Worm (Caenorhabditis elegans): ENCODE measurements around the gene F56D6.14.

DNA sequence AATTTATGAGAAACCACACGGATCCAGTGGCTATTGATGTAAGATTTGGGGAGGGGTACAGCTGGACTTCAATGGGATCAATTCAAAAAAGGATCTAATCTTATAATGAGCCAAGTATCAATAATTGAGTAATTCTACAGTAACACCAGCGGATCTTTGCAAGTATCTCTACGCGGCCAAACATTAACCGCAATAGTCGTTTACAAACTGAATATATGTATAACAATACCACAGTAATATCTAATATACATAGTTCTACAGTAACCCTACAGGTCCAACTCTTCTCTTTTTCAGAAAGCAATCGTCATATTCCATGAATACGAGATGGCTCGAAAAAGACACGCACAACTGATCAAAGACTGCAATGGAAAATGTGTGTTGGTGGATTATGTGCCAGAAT, 25.5 kb upstream of the F56D6.14 start, which contains the start of gene F56D6.9:
- TF ChIP-seq nhr-77 (tag; optimal IDR thresholded peaks at IDR 0.05) (no peak), ztf-11 (tag; optimal IDR thresholded peaks at IDR 0.05) (no peak), unc-39 (tag; optimal IDR thresholded peaks at IDR 0.05) (no peak), ztf-4 (tag; optimal IDR thresholded peaks at IDR 0.05) (no peak), snpc-4 (tag; optimal IDR thresholded peaks at IDR 0.05) (no peak), skn-1 (tag; optimal IDR thresholded peaks at IDR 0.05) (no peak), egl-27 (tag; optimal IDR thresholded peaks at IDR 0.05) (no peak)

Data from whole organism, L2 larva.